Fruit fly (Drosophila melanogaster) whole organism, embryonic: ENCODE results near the gene Trf5.

Experiments
- Blimp-1 ChIP-seq: fragments of 200-800 bp; sonication (Bioruptor generic); optimal IDR thresholded peaks from 3 replicates; lab custom pipeline; 2018; ENCODE audit warnings: missing biosample characterization, missing genetic modification characterization, mild to moderate bottlenecking, moderate library complexity, missing genetic modification reagents
- CG1024 ChIP-seq: fragments of 200-800 bp; sonication (Bioruptor generic); IDR thresholded peaks from 2 replicates; pipeline ENCODE4 v1.3.6; 2022; ENCODE audit warnings: missing biosample characterization, missing genetic modification characterization
- CG10565 ChIP-seq: fragments of 200-800 bp; sonication (Bioruptor generic); optimal IDR thresholded peaks from 3 replicates; lab custom pipeline; 2016; ENCODE audit warnings: missing biosample characterization, mild to moderate bottlenecking, missing genetic modification characterization
- CG10979 ChIP-seq: fragments of 200-800 bp; sonication (Bioruptor generic); optimal IDR thresholded peaks from 2 replicates; lab custom pipeline; 2018; ENCODE audit warnings: missing biosample characterization, mild to moderate bottlenecking, missing genetic modification characterization, moderate library complexity
- CG11504 ChIP-seq: fragments of 200-800 bp; sonication (Bioruptor generic); optimal IDR thresholded peaks from 3 replicates; lab custom pipeline; 2019; ENCODE audit warnings: missing biosample characterization, mild to moderate bottlenecking, missing genetic modification characterization, moderate library complexity
- CG12942 ChIP-seq: fragments of 200-800 bp; sonication (Bioruptor generic); optimal IDR thresholded peaks from 3 replicates; lab custom pipeline; 2016; ENCODE audit warnings: missing biosample characterization, missing genetic modification characterization
- CG13775 ChIP-seq: fragments of 200-800 bp; sonication (Bioruptor generic); optimal IDR thresholded peaks from 3 replicates; lab custom pipeline; 2017; ENCODE audit warnings: missing biosample characterization, mild to moderate bottlenecking, missing genetic modification characterization
- CG14014 ChIP-seq: fragments of 200-800 bp; sonication (Bioruptor generic); IDR thresholded peaks from 2 replicates; pipeline ENCODE4 v1.3.6; 2022; ENCODE audit warnings: missing biosample characterization, missing genetic modification characterization
- CG18011 ChIP-seq: fragments of 200-800 bp; sonication (Bioruptor generic); optimal IDR thresholded peaks from 2 replicates; lab custom pipeline; 2017; ENCODE audit warnings: missing biosample characterization, missing genetic modification characterization, mild to moderate bottlenecking, moderate library complexity, missing genotype
- CG18262 ChIP-seq: fragments of 200-800 bp; optimal IDR thresholded peaks from 3 replicates; lab custom pipeline; 2019; ENCODE audit warnings: missing biosample characterization, mild to moderate bottlenecking, missing genetic modification characterization, moderate library complexity
- CG18599 ChIP-seq: fragments of 200-800 bp; sonication (Bioruptor generic); optimal IDR thresholded peaks from 3 replicates; lab custom pipeline; 2017; ENCODE audit warnings: missing biosample characterization, missing genetic modification characterization, mild to moderate bottlenecking, moderate library complexity, missing genetic modification reagents
- CG30403 ChIP-seq: fragments of 200-800 bp; sonication (Bioruptor generic); optimal IDR thresholded peaks from 3 replicates; lab custom pipeline; 2016; ENCODE audit warnings: missing biosample characterization, missing genetic modification characterization
- CG31365 ChIP-seq: fragments of 200-800 bp; sonication (Bioruptor generic); optimal IDR thresholded peaks from 2 replicates; lab custom pipeline; 2018; ENCODE audit warnings: missing biosample characterization, mild to moderate bottlenecking, missing genetic modification characterization
- CG32532 ChIP-seq: fragments of 200-800 bp; sonication (Bioruptor generic); IDR thresholded peaks from 2 replicates; pipeline ENCODE4 v1.3.6; 2022; ENCODE audit warnings: missing biosample characterization, missing genetic modification characterization
- CG34422 ChIP-seq: fragments of 200-800 bp; sonication (Bioruptor generic); IDR thresholded peaks from 3 replicates; pipeline ENCODE4 v1.3.6; 2022; ENCODE audit warnings: missing biosample characterization, missing genetic modification characterization
- CG6689 ChIP-seq: fragments of 200-800 bp; sonication (Bioruptor generic); IDR thresholded peaks from 2 replicates; pipeline ENCODE4 v1.3.6; 2022; ENCODE audit warnings: missing biosample characterization, missing genetic modification characterization
- CG8089 ChIP-seq: fragments of 200-800 bp; sonication (Bioruptor generic); optimal IDR thresholded peaks from 3 replicates; lab custom pipeline; 2016; ENCODE audit warnings: missing biosample characterization, missing genetic modification characterization
- CG8944 ChIP-seq: fragments of 200-800 bp; sonication (Bioruptor generic); optimal IDR thresholded peaks from 3 replicates; lab custom pipeline; 2016; ENCODE audit warnings: missing biosample characterization, missing genetic modification characterization
- Chrac-16 ChIP-seq: fragments of 200-800 bp; sonication (Bioruptor generic); optimal IDR thresholded peaks from 3 replicates; lab custom pipeline; 2016; ENCODE audit warnings: missing biosample characterization, missing genetic modification characterization
- Doc2 ChIP-seq: fragments of 200-800 bp; sonication (Bioruptor generic); IDR thresholded peaks from 2 replicates; pipeline ENCODE4 v1.3.6; 2022; ENCODE audit warnings: missing biosample characterization, missing genetic modification characterization
- Drgx ChIP-seq: fragments of 200-800 bp; sonication (Bioruptor generic); IDR thresholded peaks from 2 replicates; pipeline ENCODE4 v1.3.6; 2022; ENCODE audit warnings: missing biosample characterization, missing genetic modification characterization
- E2f1 ChIP-seq: fragments of 200-800 bp; sonication (Bioruptor generic); IDR thresholded peaks from 2 replicates; pipeline ENCODE4 v1.3.6; 2022; ENCODE audit warnings: missing biosample characterization, missing genetic modification characterization
- Fer1 ChIP-seq: fragments of 200-800 bp; sonication (Bioruptor generic); optimal IDR thresholded peaks from 2 replicates; lab custom pipeline; 2017; ENCODE audit warnings: missing biosample characterization, mild to moderate bottlenecking, missing genetic modification characterization
- Gsc ChIP-seq: fragments of 200-800 bp; sonication (Bioruptor generic); IDR thresholded peaks from 2 replicates; pipeline ENCODE4 v1.3.6; 2022; ENCODE audit warnings: missing biosample characterization, missing genetic modification characterization
- Lpt ChIP-seq: fragments of >200 bp; optimal IDR thresholded peaks from 2 replicates; lab custom pipeline; 2018; ENCODE audit warnings: missing biosample characterization, missing genetic modification characterization
- MESR4 ChIP-seq: fragments of 200-800 bp; sonication (Bioruptor generic); optimal IDR thresholded peaks from 2 replicates; lab custom pipeline; 2018; ENCODE audit warnings: missing biosample characterization, mild to moderate bottlenecking, missing genetic modification characterization, moderate library complexity
- Mes4 ChIP-seq: fragments of 200-800 bp; sonication (Bioruptor generic); optimal IDR thresholded peaks from 2 replicates; lab custom pipeline; 2016; ENCODE audit warnings: missing biosample characterization, missing genetic modification characterization
- Myb ChIP-seq: fragments of 200-800 bp; sonication (Bioruptor generic); optimal IDR thresholded peaks from 2 replicates; lab custom pipeline; 2016; ENCODE audit warnings: missing biosample characterization, missing genetic modification characterization
- NK7.1 ChIP-seq: fragments of 200-800 bp; sonication (Bioruptor generic); optimal IDR thresholded peaks from 3 replicates; lab custom pipeline; 2016; ENCODE audit warnings: missing biosample characterization, missing genetic modification characterization
- Sox102F ChIP-seq: fragments of 200-800 bp; sonication (Bioruptor generic); optimal IDR thresholded peaks from 2 replicates; lab custom pipeline; 2018; ENCODE audit warnings: missing biosample characterization, mild to moderate bottlenecking, missing genetic modification characterization, moderate library complexity
- Stat92E ChIP-seq, 3 experiments: fragments of >200 bp in 2 of 3; fragments of 200-800 bp in 1 of 3; sonication (Bioruptor generic) in 1 of 3; optimal IDR thresholded peaks; 2 replicates each; lab custom pipeline; 2017 to 2019; ENCODE audit warnings: missing biosample characterization in 3 of 3, missing genetic modification characterization in 3 of 3, mild to moderate bottlenecking in 1 of 3, moderate library complexity in 1 of 3
- Xrp1 ChIP-seq: fragments of 200-800 bp; sonication (Bioruptor generic); IDR thresholded peaks from 2 replicates; pipeline ENCODE4 v1.3.6; 2022; ENCODE audit warnings: missing biosample characterization, missing genetic modification characterization
- ap ChIP-seq: fragments of 200-800 bp; sonication (Bioruptor generic); IDR thresholded peaks from 2 replicates; pipeline ENCODE4 v1.3.6; 2022; ENCODE audit warnings: missing biosample characterization, missing genetic modification characterization
- bigmax ChIP-seq: fragments of 200-800 bp; sonication (Bioruptor generic); optimal IDR thresholded peaks from 2 replicates; lab custom pipeline; 2018; ENCODE audit warnings: missing biosample characterization, mild to moderate bottlenecking, missing genetic modification characterization
- ci ChIP-seq: fragments of 200-800 bp; sonication (Bioruptor generic); IDR thresholded peaks from 3 replicates; pipeline ENCODE4 v1.3.6; 2022; ENCODE audit warnings: missing biosample characterization, missing genetic modification characterization
- dan ChIP-seq: fragments of 200-800 bp; sonication (Bioruptor generic); IDR thresholded peaks from 2 replicates; pipeline ENCODE4 v1.3.6; 2022; ENCODE audit warnings: missing biosample characterization, missing genetic modification characterization
- dmrt11E ChIP-seq: fragments of 200-800 bp; sonication (Bioruptor generic); optimal IDR thresholded peaks from 3 replicates; lab custom pipeline; 2018; ENCODE audit warnings: missing biosample characterization, mild to moderate bottlenecking, missing genetic modification characterization, moderate library complexity
- esg ChIP-seq: fragments of 200-800 bp; sonication (Bioruptor generic); conservative IDR thresholded peaks from 2 replicates; pipeline ENCODE4 v1.3.6; 2022; ENCODE audit warnings: missing biosample characterization, missing genetic modification characterization
- kay ChIP-seq: fragments of 200-800 bp; sonication (Bioruptor generic); optimal IDR thresholded peaks from 2 replicates; lab custom pipeline; 2016; ENCODE audit warnings: missing biosample characterization, missing genetic modification characterization
- kni ChIP-seq: fragments of 200-800 bp; sonication (Bioruptor generic); optimal IDR thresholded peaks from 3 replicates; lab custom pipeline; 2017; ENCODE audit warnings: mild to moderate bottlenecking, missing biosample characterization, missing genetic modification reagents, missing genetic modification characterization
- maf-S ChIP-seq: fragments of 200-800 bp; sonication (Bioruptor generic); optimal IDR thresholded peaks from 2 replicates; lab custom pipeline; 2016; ENCODE audit warnings: missing biosample characterization, missing genetic modification characterization
- phol ChIP-seq: fragments of 200-800 bp; sonication (Bioruptor generic); optimal IDR thresholded peaks from 3 replicates; lab custom pipeline; 2018; ENCODE audit warnings: missing biosample characterization, mild to moderate bottlenecking, missing genetic modification characterization, moderate library complexity
- ranshi ChIP-seq: fragments of 200-800 bp; sonication (Bioruptor generic); IDR thresholded peaks from 2 replicates; pipeline ENCODE4 v1.3.6; 2022; ENCODE audit warnings: missing biosample characterization, missing genetic modification characterization
- salm ChIP-seq: fragments of 200-800 bp; sonication (Bioruptor generic); optimal IDR thresholded peaks from 2 replicates; lab custom pipeline; 2018; ENCODE audit warnings: missing biosample characterization, mild to moderate bottlenecking, missing genetic modification characterization
- seq ChIP-seq: fragments of 200-800 bp; sonication (Bioruptor generic); IDR thresholded peaks from 2 replicates; pipeline ENCODE4 v1.3.6; 2022; ENCODE audit warnings: missing biosample characterization, missing genetic modification characterization
- sima ChIP-seq: fragments of 200-800 bp; sonication (Bioruptor generic); optimal IDR thresholded peaks from 2 replicates; lab custom pipeline; 2016; ENCODE audit warnings: missing biosample characterization, missing genetic modification characterization
- tll ChIP-seq, 2 experiments: fragments of 200-800 bp in 1 of 2; fragments of >200 bp in 1 of 2; sonication (Bioruptor generic) in 1 of 2; optimal IDR thresholded peaks; 2 replicates each; lab custom pipeline; 2017 to 2019; ENCODE audit warnings: missing biosample characterization in 2 of 2, missing genetic modification characterization in 2 of 2, mild to moderate bottlenecking in 1 of 2, moderate library complexity in 1 of 2
- ttk ChIP-seq: fragments of 200-800 bp; sonication (Bioruptor generic); IDR thresholded peaks from 2 replicates; pipeline ENCODE4 v2.1.2; 2022; ENCODE audit warnings: missing biosample characterization, missing genetic modification characterization
- zen ChIP-seq: fragments of 200-800 bp; sonication (Bioruptor generic); optimal IDR thresholded peaks from 3 replicates; lab custom pipeline; 2018; ENCODE audit warnings: missing biosample characterization, mild to moderate bottlenecking, missing genetic modification characterization, moderate library complexity
- zen2 ChIP-seq: fragments of 200-800 bp; sonication (Bioruptor generic); IDR thresholded peaks from 3 replicates; pipeline ENCODE4 v1.3.6; 2022; ENCODE audit warnings: missing biosample characterization, missing genetic modification characterization; ENCODE audit not compliant: partially characterized antibody

The Trf5 gene

dm6 chr2L:2721317-2721716, 25.1 kb upstream of the Trf5 start:
- no peak for TF ChIP-seq Doc2
- TF ChIP-seq bigmax (GFP tag; lab: Kevin White, UChicago), result no peak
- no peak for TF ChIP-seq Blimp-1 (GFP tag; lab: Kevin White, UChicago)
- TF ChIP-seq CG18011, result no peak
- TF ChIP-seq MESR4 (GFP tag; lab: Kevin White, UChicago), result no peak
- no peak for TF ChIP-seq esg
- no peak for TF ChIP-seq dmrt11E
- no peak for TF ChIP-seq NK7.1
- no peak for TF ChIP-seq CG8089 (GFP tag; lab: Kevin White, UChicago)
- peak; percentile 4 for TF ChIP-seq Sox102F (GFP tag; lab: Kevin White, UChicago)
- no peak for TF ChIP-seq Lpt (GFP tag; lab: Kevin White, UChicago)
- no peak for TF ChIP-seq CG31365 (tag; lab: Kevin White, UChicago)
- no peak for TF ChIP-seq salm (tag; lab: Kevin White, UChicago)
- TF ChIP-seq CG30403 (GFP tag; lab: Kevin White, UChicago), result no peak
- TF ChIP-seq Drgx (GFP tag; lab: Robert Waterston, UW), result no peak
- no peak for TF ChIP-seq zen2 (GFP tag; lab: Robert Waterston, UW)
- TF ChIP-seq Stat92E (GFP tag; optimal IDR thresholded peaks at IDR 0.05; lab: Kevin White, UChicago), result no peak
- TF ChIP-seq Myb (GFP tag; lab: Kevin White, UChicago), result no peak
- TF ChIP-seq tll (GFP tag; optimal IDR thresholded peaks at IDR 0.05; lab: Kevin White, UChicago), result no peak
- no peak for TF ChIP-seq CG12942
- TF ChIP-seq CG14014, result peak; percentile 33; the same call in 1 of the 2 replicates
- no peak for TF ChIP-seq Gsc (GFP tag; lab: Robert Waterston, UW)
- no peak for TF ChIP-seq CG13775 (GFP tag; lab: Kevin White, UChicago)
- TF ChIP-seq CG34422 (GFP tag; lab: Robert Waterston, UW), result no peak
- TF ChIP-seq E2f1 (GFP tag; lab: Robert Waterston, UW), result 0 out of 2 replicates have a peak, but pooled peaks have one; percentile 25
- 0 out of 2 replicates have a peak, but pooled peaks have one; percentile 18 for TF ChIP-seq CG6689 (GFP tag; lab: Robert Waterston, UW)
- TF ChIP-seq Mes4 (GFP tag; lab: Kevin White, UChicago), result no peak
- no peak for TF ChIP-seq seq
- TF ChIP-seq CG8944 (GFP tag; lab: Kevin White, UChicago), result no peak
- no peak for TF ChIP-seq Fer1 (GFP tag; lab: Kevin White, UChicago)
- no peak; the same call in none of the 2 replicates for TF ChIP-seq Xrp1 (GFP tag; lab: Robert Waterston, UW)
- 0 out of 2 replicates have a peak, but pooled peaks have one; percentile 34 for TF ChIP-seq ap (GFP tag; lab: Robert Waterston, UW)
- TF ChIP-seq dan (GFP tag; lab: Robert Waterston, UW), result no peak
- peak; percentile 19 for TF ChIP-seq CG11504 (tag; lab: Kevin White, UChicago)
- TF ChIP-seq phol, result no peak
- no peak for TF ChIP-seq kay (GFP tag; lab: Kevin White, UChicago)
- TF ChIP-seq CG1024 (GFP tag; lab: Robert Waterston, UW), result 0 out of 2 replicates have a peak, but pooled peaks have one; percentile 19
- TF ChIP-seq CG32532 (GFP tag; lab: Robert Waterston, UW), result peak; percentile 43; the same call in 1 of the 2 replicates
- TF ChIP-seq zen (tag; lab: Kevin White, UChicago), result peak; percentile 35
- peak; percentile 20 for TF ChIP-seq Chrac-16
- 0 out of 3 replicates have a peak, but pooled peaks have one; percentile 53 for TF ChIP-seq ci
- 0 out of 2 replicates have a peak, but pooled peaks have one; percentile 37 for TF ChIP-seq ranshi (GFP tag; lab: Robert Waterston, UW)
- TF ChIP-seq sima (GFP tag; lab: Kevin White, UChicago), result no peak
- no peak for TF ChIP-seq kni (GFP tag; lab: Kevin White, UChicago)
- no peak for TF ChIP-seq maf-S (GFP tag; lab: Kevin White, UChicago)
- no peak for TF ChIP-seq CG10979
- TF ChIP-seq CG18599 (GFP tag; lab: Kevin White, UChicago), result peak; percentile 65
- TF ChIP-seq CG10565 (GFP tag; lab: Kevin White, UChicago), result no peak
- TF ChIP-seq ttk (GFP tag; lab: Robert Waterston, UW), result no peak
- no peak for TF ChIP-seq CG18262
